Fruit fly (Drosophila melanogaster): Measurements from ENCODE around the gene CG34286.

CG34286 gene

dm6 chr3R:19715827-19716226, at the start of gene CG34286:
CG34286 (minus strand) TSS chr3R:19715927.
- TF ChIP-seq CG8478 (optimal IDR thresholded peaks at IDR 0.05) = no peak
- TF ChIP-seq pan (optimal IDR thresholded peaks at IDR 0.05) = no peak
- TF ChIP-seq EcR (GFP tag; optimal IDR thresholded peaks at IDR 0.05) = no peak
- no peak for TF ChIP-seq Dll (optimal IDR thresholded peaks at IDR 0.05)
- TF ChIP-seq psq (optimal IDR thresholded peaks at IDR 0.05) = no peak
- TF ChIP-seq usp (GFP tag; optimal IDR thresholded peaks at IDR 0.05) = no peak

DNA sequence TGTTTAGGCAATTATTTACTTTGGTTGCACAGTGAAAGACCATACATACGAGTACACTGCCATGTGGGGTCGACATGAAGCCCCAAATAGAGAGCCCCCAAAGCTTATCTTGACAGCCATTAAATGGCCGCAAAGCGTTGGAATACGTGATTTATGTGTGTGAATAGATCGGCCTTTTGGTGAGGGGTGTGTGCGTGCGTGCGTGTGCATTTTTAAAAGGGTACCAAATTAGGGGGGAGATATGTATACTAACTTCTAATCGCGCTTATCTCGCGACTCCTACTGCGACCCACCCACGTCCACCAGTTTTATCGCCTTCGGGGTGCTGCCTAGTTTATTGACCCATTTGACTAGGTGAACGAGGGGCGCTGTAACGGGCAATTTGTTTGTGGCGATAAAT, 27.2 kb upstream of the CG34286 start:
- TF ChIP-seq CG8478 (optimal IDR thresholded peaks at IDR 0.05) (no peak), psq (optimal IDR thresholded peaks at IDR 0.05) (no peak), Dll (optimal IDR thresholded peaks at IDR 0.05) (no peak), usp (GFP tag; optimal IDR thresholded peaks at IDR 0.05) (no peak)

dm6 chr3R:19730953-19731482, 15.3 kb upstream of the CG34286 start:
- no peak for TF ChIP-seq usp (GFP tag; optimal IDR thresholded peaks at IDR 0.05)

DNA sequence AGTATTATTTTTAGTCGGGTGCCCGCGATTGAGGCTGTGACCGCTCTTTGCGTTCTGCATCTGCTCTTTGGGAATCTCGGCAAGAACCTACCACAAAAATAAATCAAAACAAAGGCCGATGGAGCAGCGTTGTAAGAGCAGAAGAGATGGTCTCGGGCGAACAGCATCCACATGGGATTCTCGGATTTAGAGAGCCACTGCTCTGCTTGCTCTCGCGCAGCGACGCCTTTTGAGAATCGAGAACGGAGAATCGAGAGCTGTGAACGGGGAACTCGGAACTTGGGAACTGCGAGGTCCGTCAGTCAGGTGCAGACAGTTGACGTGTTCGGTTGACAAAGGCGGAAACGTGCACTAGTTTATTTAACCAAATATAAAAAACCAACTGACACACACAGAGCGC, 14.7 kb upstream of the CG34286 start, which contains the start of gene GluClalpha:
TSS of gene GluClalpha (plus strand) at position 301 of the 400 bp plus-strand sequence.
- no peak for TF ChIP-seq psq (optimal IDR thresholded peaks at IDR 0.05)
- TF ChIP-seq pan (optimal IDR thresholded peaks at IDR 0.05) = no peak
- TF ChIP-seq usp (GFP tag; optimal IDR thresholded peaks at IDR 0.05) = no peak
- no peak for TF ChIP-seq CG8478 (optimal IDR thresholded peaks at IDR 0.05)
- no peak for TF ChIP-seq EcR (GFP tag; optimal IDR thresholded peaks at IDR 0.05)
- TF ChIP-seq Dll (optimal IDR thresholded peaks at IDR 0.05) = peak; percentile 33

DNA sequence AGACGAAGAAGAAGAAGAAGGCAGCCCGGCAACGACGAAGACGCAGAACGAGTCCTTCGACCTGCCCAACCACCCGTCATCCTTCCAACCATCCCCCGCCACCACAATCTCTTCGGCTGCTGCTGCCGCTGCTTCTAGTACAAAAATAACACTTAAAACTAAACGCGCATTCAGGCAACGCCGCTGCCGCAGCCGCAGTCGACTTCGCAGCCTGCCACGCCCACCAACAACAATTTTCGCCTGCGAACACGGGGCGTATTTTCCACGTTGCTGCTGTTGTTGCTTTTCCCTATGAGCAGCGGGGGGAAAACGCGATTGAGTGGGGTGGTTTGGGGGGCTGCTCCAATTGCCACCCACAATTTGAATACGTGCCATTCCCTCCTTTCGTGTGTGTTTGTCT, 12.1 kb upstream of the CG34286 start:
- TF ChIP-seq usp (GFP tag; optimal IDR thresholded peaks at IDR 0.05) = no peak
- no peak for TF ChIP-seq EcR (GFP tag; optimal IDR thresholded peaks at IDR 0.05)

dm6 chr3R:19725584-19725983, 9.9 kb upstream of the CG34286 start:
- no peak for TF ChIP-seq EcR (GFP tag; optimal IDR thresholded peaks at IDR 0.05)
- TF ChIP-seq usp (GFP tag; optimal IDR thresholded peaks at IDR 0.05) = no peak
- no peak for TF ChIP-seq psq (optimal IDR thresholded peaks at IDR 0.05)
- no peak for TF ChIP-seq CG8478 (optimal IDR thresholded peaks at IDR 0.05)
- TF ChIP-seq Dll (optimal IDR thresholded peaks at IDR 0.05) = no peak
- TF ChIP-seq pan (optimal IDR thresholded peaks at IDR 0.05) = no peak

- TF ChIP-seq pan (optimal IDR thresholded peaks at IDR 0.05) (no peak), psq (optimal IDR thresholded peaks at IDR 0.05) (no peak), EcR (GFP tag; optimal IDR thresholded peaks at IDR 0.05) (no peak), usp (GFP tag; optimal IDR thresholded peaks at IDR 0.05) (no peak), CG8478 (optimal IDR thresholded peaks at IDR 0.05) (no peak), Dll (optimal IDR thresholded peaks at IDR 0.05) (no peak)
These were observed 12.3 kb downstream of the CG34286 start for dm6 chr3R:19703398-19703797.

- TF ChIP-seq CG8478 (optimal IDR thresholded peaks at IDR 0.05) (no peak), EcR (GFP tag; optimal IDR thresholded peaks at IDR 0.05) (no peak)
These were observed 33.3 kb downstream of the CG34286 start for dm6 chr3R:19682424-19682823.

dm6 chr3R:19679832-19680231, 35.9 kb downstream of the CG34286 start:
- TF ChIP-seq EcR (GFP tag; optimal IDR thresholded peaks at IDR 0.05) (no peak), usp (GFP tag; optimal IDR thresholded peaks at IDR 0.05) (no peak), CG8478 (optimal IDR thresholded peaks at IDR 0.05) (no peak), pan (optimal IDR thresholded peaks at IDR 0.05) (no peak), Dll (optimal IDR thresholded peaks at IDR 0.05) (no peak), psq (optimal IDR thresholded peaks at IDR 0.05) (no peak)

DNA sequence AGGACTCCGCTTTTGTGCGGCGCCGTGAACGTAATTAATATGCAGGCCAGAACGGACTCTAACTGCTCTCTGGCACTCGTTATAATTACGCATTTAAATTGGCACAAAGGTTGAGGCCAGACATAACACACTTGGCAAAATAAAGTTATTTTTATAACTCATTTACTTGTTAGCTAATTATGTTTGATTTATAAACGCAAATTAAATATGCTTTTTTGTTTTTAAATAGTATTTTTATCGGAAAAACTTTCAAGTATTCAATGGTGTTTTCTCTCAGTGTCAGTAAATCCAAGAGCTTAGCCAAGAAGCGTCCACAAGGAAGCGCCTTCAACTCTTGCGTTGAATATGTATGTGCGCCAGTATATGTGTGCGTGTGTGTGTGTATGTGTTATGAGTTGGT, 42.8 kb downstream of the CG34286 start:
- TF ChIP-seq pan (optimal IDR thresholded peaks at IDR 0.05) = no peak

dm6 chr3R:19672136-19672535, 43.6 kb downstream of the CG34286 start:
- TF ChIP-seq CG8478 (optimal IDR thresholded peaks at IDR 0.05) (no peak), psq (optimal IDR thresholded peaks at IDR 0.05) (no peak), Dll (optimal IDR thresholded peaks at IDR 0.05) (no peak), EcR (GFP tag; optimal IDR thresholded peaks at IDR 0.05) (no peak), pan (optimal IDR thresholded peaks at IDR 0.05) (no peak), usp (GFP tag; optimal IDR thresholded peaks at IDR 0.05) (no peak)

- TF ChIP-seq CG8478 (optimal IDR thresholded peaks at IDR 0.05) (no peak), EcR (GFP tag; optimal IDR thresholded peaks at IDR 0.05) (no peak), pan (optimal IDR thresholded peaks at IDR 0.05) (no peak), psq (optimal IDR thresholded peaks at IDR 0.05) (no peak), usp (GFP tag; optimal IDR thresholded peaks at IDR 0.05) (no peak), Dll (optimal IDR thresholded peaks at IDR 0.05) (no peak)
These were observed 44.3 kb downstream of the CG34286 start, which contains the start of gene Naam for dm6 chr3R:19671223-19671991. Naam (plus strand) TSS chr3R:19671450.
